Worm (Caenorhabditis elegans) whole organism, early embryonic: ENCODE results near the gene C33D3.4.

Experiments used
- B0310.2 ChIP-seq: sonication (generic microtip); optimal IDR thresholded peaks from 2 replicates; lab custom pipeline; 2016; ENCODE audit warnings: mild to moderate bottlenecking, missing genetic modification characterization, missing compliant biosample characterization
- F13C5.2 ChIP-seq: sonication (generic microtip); optimal IDR thresholded peaks from 2 replicates; lab custom pipeline; 2017; ENCODE audit warnings: mild to moderate bottlenecking, missing genetic modification characterization, inconsistent platforms, missing compliant biosample characterization
- aly-1 ChIP-seq: sonication (generic microtip); optimal IDR thresholded peaks from 2 replicates; lab custom pipeline; 2016; ENCODE audit warnings: missing genetic modification characterization, missing compliant biosample characterization
- ama-1 ChIP-seq: fragments of 150-350 bp; optimal IDR thresholded peaks from 2 replicates; lab custom pipeline; 2014
- ceh-13 ChIP-seq: fragments of 200-800 bp; sonication (Bioruptor generic); optimal IDR thresholded peaks from 2 replicates; lab custom pipeline; 2018; ENCODE audit warnings: mild to moderate bottlenecking, missing genetic modification characterization, missing compliant biosample characterization
- ceh-36 ChIP-seq: sonication (generic microtip); optimal IDR thresholded peaks from 2 replicates; lab custom pipeline; 2016; ENCODE audit warnings: missing genetic modification characterization, inconsistent platforms, missing compliant biosample characterization
- ets-7 ChIP-seq: sonication (generic microtip); optimal IDR thresholded peaks from 2 replicates; lab custom pipeline; 2016; ENCODE audit warnings: missing genotype, missing genetic modification characterization, missing compliant biosample characterization
- flt-1 ChIP-seq: fragments of 200-800 bp; sonication (Bioruptor generic); IDR thresholded peaks from 2 replicates; pipeline ENCODE4 v1.3.6; 2022; ENCODE audit warnings: missing genetic modification characterization, missing compliant biosample characterization
- hmbx-1 ChIP-seq: sonication (generic microtip); optimal IDR thresholded peaks from 2 replicates; lab custom pipeline; 2016; ENCODE audit warnings: mild to moderate bottlenecking, missing genetic modification characterization, missing compliant biosample characterization
- hmg-4 ChIP-seq: fragments of 200-800 bp; sonication (Bioruptor generic); optimal IDR thresholded peaks from 2 replicates; lab custom pipeline; 2018; ENCODE audit warnings: mild to moderate bottlenecking, missing genetic modification characterization, missing compliant biosample characterization
- hnd-1 ChIP-seq: sonication (generic microtip); optimal IDR thresholded peaks from 2 replicates; lab custom pipeline; 2016; ENCODE audit warnings: missing genetic modification characterization, missing compliant biosample characterization
- pes-1 ChIP-seq: fragments of 200-800 bp; sonication (Bioruptor generic); IDR thresholded peaks from 2 replicates; pipeline ENCODE4 v1.3.6; 2022; ENCODE audit warnings: missing genetic modification reagents, missing genetic modification characterization, missing compliant biosample characterization
- scrt-1 ChIP-seq: fragments of 200-800 bp; sonication (Bioruptor generic); IDR thresholded peaks from 2 replicates; pipeline ENCODE4 v1.3.6; 2022; ENCODE audit warnings: missing genetic modification characterization, missing compliant biosample characterization
- sea-1 ChIP-seq: fragments of 200-800 bp; sonication (Bioruptor generic); conservative IDR thresholded peaks from 2 replicates; pipeline ENCODE4 v1.3.6; 2022; ENCODE audit warnings: missing genetic modification characterization, missing compliant biosample characterization
- tbx-11 ChIP-seq: fragments of 200-800 bp; sonication (Bioruptor generic); IDR thresholded peaks from 2 replicates; pipeline ENCODE4 v1.3.6; 2022; ENCODE audit warnings: missing genetic modification characterization, missing compliant biosample characterization
- tbx-37 ChIP-seq: fragments of 200-800 bp; sonication (Bioruptor generic); conservative IDR thresholded peaks from 2 replicates; pipeline ENCODE4 v1.3.6; 2022; ENCODE audit warnings: missing genetic modification reagents, missing genetic modification characterization, missing compliant biosample characterization
- tra-4 ChIP-seq: sonication (generic microtip); optimal IDR thresholded peaks from 2 replicates; lab custom pipeline; 2017; ENCODE audit warnings: missing genetic modification characterization, missing compliant biosample characterization

Gene C33D3.4

DNA sequence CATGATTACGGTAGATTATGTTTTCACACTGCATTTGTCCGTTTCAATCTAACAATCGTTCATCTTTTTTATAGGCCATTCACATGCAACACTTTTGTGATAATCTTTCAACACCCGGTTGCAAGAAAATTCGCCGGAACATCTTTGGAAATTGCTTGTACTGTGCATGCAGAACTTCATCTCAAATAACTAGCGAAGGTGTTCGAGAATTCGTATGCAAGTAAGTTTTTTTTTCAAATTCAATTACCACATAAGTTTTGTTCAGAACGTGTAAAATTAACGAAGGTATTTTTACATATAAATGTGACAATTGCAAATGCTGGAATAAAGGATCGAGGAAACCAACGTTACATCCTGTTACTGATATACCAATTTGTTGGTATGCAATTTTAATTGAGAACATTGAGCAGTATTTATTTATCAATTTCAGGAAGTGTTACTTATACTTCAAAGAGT, 3.5 kb upstream of the C33D3.4 start, which contains the start of gene C33D3.3:
Gene C33D3.3, plus strand, starts transcription at position 51 of the 456 bp plus-strand sequence.
- no peak for TF ChIP-seq B0310.2 (tag; lab: Kevin White, UChicago)
- no peak for TF ChIP-seq hnd-1 (tag; lab: Kevin White, UChicago)
- TF ChIP-seq tbx-11 (GFP tag; lab: Robert Waterston, UW), result no peak
- TF ChIP-seq sea-1 (GFP tag; lab: Robert Waterston, UW), result no peak
- TF ChIP-seq aly-1 (tag; lab: Kevin White, UChicago), result no peak
- no peak for TF ChIP-seq ama-1 (lab: Kevin White, UChicago)
- TF ChIP-seq ets-7 (tag; lab: Kevin White, UChicago), result no peak
- TF ChIP-seq ceh-13 (GFP tag; lab: Kevin White, UChicago), result no peak
- no peak for TF ChIP-seq F13C5.2 (tag; lab: Kevin White, UChicago)
- no peak for TF ChIP-seq flt-1 (GFP tag; lab: Robert Waterston, UW)
- no peak for TF ChIP-seq tbx-37
- TF ChIP-seq pes-1 (GFP tag; lab: Robert Waterston, UW), result no peak
- TF ChIP-seq tra-4 (tag; lab: Kevin White, UChicago), result no peak

DNA sequence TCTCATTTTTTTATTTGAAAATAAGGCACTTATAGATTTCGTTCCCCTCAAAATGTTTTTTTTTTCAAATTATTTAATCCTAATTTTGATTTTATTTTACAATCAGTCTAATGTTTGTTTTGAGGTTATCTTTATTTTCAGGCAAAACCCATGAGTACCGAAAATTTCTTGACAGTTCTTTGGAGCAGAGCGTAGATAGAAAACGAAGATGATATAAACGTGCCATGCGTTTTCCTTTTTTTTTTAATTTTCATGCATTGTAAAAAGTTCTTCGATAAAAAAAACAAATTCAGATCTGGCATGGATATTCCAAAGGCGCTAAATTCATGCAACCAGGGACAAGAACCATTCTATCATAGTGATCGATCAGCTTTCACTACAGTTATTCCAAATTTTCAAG, 2.2 kb downstream of the C33D3.4 start, which contains the start of gene C33D3.5:
Gene C33D3.5, plus strand, starts transcription at position 301 of the 400 bp plus-strand sequence.
- no peak for TF ChIP-seq hmbx-1 (tag; lab: Kevin White, UChicago)

DNA sequence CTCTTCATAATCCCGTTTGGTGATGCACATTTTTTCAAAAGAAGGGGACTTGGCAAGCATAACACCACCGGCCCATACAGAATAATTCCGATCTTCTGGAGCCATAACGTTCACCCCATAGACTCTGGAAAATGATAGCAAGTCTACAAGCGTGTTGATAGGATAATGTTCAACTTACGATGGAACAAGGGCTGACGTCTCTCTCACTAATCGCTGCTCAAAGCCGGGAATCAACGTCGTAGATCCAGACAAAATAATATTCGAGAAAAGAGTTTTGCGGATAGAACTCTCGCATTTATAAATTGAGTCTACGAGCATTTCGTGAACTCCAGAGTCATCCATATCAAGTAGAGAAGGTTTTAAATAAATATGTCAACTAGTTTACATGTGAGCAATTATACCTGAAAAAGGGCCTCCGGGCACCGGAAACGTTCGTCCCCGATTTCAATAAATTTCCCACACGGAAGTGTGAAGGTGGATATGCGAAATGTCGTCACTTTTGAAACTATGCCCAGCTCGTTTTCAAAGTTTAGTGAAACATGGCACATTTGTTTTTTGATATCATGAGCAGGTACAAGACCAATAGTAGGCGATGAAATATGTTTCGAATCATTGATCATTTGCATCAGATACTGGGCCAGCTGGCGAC, 3.1 kb downstream of the C33D3.4 start:
- TF ChIP-seq scrt-1 (GFP tag; lab: Robert Waterston, UW) (no peak), hmg-4 (GFP tag; lab: Kevin White, UChicago) (no peak), tbx-37 (no peak), ets-7 (tag; lab: Kevin White, UChicago) (no peak), F13C5.2 (tag; lab: Kevin White, UChicago) (no peak), hnd-1 (tag; lab: Kevin White, UChicago) (no peak), hmbx-1 (tag; lab: Kevin White, UChicago) (no peak), ama-1 (lab: Kevin White, UChicago) (no peak), ceh-13 (GFP tag; lab: Kevin White, UChicago) (no peak), ceh-36 (tag; lab: Kevin White, UChicago) (no peak), tbx-11 (GFP tag; lab: Robert Waterston, UW) (no peak), flt-1 (GFP tag; lab: Robert Waterston, UW) (no peak), B0310.2 (tag; lab: Kevin White, UChicago) (no peak)

DNA sequence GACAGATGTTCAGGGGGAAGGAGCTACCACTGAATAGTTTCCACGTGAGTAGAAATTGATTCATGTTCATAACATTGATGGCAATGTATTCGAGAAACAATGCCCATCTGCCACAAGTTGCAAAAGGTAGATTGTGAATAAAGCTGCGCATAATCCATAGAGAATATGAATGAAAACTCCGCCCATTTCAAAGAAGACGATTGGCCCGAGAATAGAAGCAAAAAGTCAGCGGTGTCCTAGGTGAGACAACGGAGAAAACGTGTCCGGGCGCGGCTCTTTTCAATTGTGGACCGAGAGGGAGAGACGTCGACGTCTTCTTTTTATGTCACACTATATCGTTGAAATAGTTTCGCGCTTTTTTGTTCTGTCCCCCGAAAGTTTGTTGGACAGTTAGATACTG, 10.7 kb downstream of the C33D3.4 start, which contains the start of gene vab-3:
Gene vab-3, plus strand, starts transcription at position 301 of the 400 bp plus-strand sequence.
- no peak for TF ChIP-seq ceh-13 (GFP tag; lab: Kevin White, UChicago)
- TF ChIP-seq sea-1 (GFP tag; lab: Robert Waterston, UW), result no peak
- TF ChIP-seq flt-1 (GFP tag; lab: Robert Waterston, UW), result no peak

DNA sequence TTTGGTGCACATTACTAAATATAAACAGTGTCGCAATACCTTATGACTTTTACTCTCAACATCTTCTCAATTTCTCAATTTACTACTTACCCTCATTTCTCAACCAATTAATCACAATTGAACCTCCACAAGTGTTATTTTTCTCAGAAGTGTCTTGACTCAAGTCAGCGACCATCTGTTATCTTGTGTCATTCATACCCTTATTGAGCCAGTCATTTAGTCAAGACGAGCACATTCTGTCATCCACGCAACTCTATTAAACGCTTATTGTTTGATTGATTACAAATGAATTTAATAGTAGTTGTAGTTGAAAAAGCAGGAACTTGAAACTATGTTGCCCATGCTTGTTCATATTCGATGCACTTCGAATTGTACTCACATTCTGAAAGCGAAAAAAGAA, 14.5 kb downstream of the C33D3.4 start:
- TF ChIP-seq aly-1 (tag; lab: Kevin White, UChicago) (no peak), B0310.2 (tag; lab: Kevin White, UChicago) (no peak)

DNA sequence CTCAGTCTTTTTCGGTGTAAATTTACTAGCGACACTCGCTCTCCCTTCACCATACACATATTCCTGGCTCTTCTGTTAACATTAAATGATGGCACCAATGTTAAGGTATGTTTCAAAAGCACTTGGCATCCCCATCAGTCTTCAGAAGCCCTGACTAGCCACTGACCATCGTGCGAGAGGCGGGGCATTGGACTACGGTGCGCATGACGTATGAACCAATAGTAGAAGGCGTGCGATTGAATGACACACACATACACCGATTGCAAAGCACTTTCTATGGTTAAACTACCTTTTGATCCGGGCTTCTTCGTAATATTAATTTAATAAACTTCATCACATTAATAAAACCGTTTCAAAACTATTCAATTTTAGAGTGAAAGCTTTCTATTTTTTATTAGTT, 16.3 kb downstream of the C33D3.4 start:
- no peak for TF ChIP-seq B0310.2 (tag; lab: Kevin White, UChicago)
- no peak for TF ChIP-seq ama-1 (lab: Kevin White, UChicago)
- TF ChIP-seq tra-4 (tag; lab: Kevin White, UChicago), result no peak

DNA sequence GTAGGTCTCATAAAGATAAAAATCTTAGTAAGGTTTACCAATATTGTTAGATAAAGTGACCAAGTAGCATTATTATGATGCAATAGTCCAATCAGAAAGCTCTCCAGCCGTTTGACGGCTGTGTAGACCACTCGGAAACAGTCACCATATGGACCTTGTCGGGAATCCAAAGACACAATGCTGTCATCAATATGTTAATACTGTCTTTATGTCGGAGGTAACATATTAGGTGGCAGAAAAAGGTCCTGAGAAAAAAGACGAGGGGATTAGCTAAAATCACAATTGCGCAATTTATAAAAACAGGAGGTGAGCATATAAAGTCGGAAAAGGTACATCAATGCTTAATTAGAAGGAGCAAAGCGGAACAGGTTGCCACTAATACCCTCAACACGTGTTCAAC, 19.1 kb downstream of the C33D3.4 start:
- peak; percentile 31 for TF ChIP-seq ceh-36 (tag; lab: Kevin White, UChicago)
- TF ChIP-seq hmbx-1 (tag; lab: Kevin White, UChicago), result no peak

DNA sequence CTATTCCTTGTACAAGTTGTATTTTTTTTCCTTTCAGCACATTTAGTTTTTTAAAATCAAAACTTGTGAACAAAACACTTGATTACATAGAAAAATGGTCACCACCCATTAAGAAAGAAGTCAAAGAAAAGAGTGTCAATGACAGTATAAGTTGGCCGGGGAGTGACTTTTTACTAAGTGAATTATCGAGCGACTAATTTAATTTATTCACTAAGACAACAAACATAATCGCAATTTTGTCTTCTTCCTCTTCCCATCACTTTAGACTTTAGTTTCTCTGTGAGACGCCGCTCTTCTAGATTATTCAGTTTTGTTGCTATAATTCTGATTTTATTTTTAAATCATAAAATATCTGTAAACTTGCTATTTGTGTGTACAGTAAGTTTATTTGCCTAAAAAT, 25.2 kb downstream of the C33D3.4 start:
- TF ChIP-seq sea-1 (GFP tag; lab: Robert Waterston, UW), result no peak
- TF ChIP-seq scrt-1 (GFP tag; lab: Robert Waterston, UW), result no peak
- TF ChIP-seq ceh-13 (GFP tag; lab: Kevin White, UChicago), result no peak
- no peak for TF ChIP-seq tbx-37
- TF ChIP-seq pes-1 (GFP tag; lab: Robert Waterston, UW), result no peak
- TF ChIP-seq tbx-11 (GFP tag; lab: Robert Waterston, UW), result no peak
- TF ChIP-seq ama-1 (lab: Kevin White, UChicago), result no peak
- TF ChIP-seq hmbx-1 (tag; lab: Kevin White, UChicago), result no peak
- TF ChIP-seq hnd-1 (tag; lab: Kevin White, UChicago), result no peak

DNA sequence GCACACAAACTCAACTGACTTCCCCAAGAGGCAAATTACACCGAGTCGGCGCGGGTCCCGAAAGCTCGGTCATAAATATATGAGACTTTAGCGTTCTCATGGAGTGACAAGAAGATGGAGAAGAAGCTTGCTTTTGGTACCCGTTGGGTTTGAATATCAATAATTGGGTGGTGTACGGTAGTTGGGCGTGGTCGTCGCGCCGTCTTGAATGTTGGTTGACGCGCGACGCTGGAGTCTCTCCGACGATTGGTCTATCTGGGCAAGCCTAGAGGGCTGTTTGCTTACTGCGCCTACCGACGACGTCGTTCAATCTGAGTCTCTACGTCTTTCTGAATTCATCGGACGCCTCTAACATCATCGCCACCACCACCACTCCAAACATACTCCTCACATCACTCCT, 26.0 kb downstream of the C33D3.4 start:
- TF ChIP-seq flt-1 (GFP tag; lab: Robert Waterston, UW) (no peak), hmbx-1 (tag; lab: Kevin White, UChicago) (no peak), scrt-1 (GFP tag; lab: Robert Waterston, UW) (no peak), pes-1 (GFP tag; lab: Robert Waterston, UW) (no peak)
